Fruit fly (Drosophila melanogaster) whole organism, embryonic: ENCODE measurements around the gene CG5861.
A peak's percentile ranks its signal among the peaks of the same experiment; 100 is the strongest.

Experiments
- BEAF-32 ChIP-seq: fragments of 200-800 bp; sonication (Bioruptor generic); optimal IDR thresholded peaks from 3 replicates; lab custom pipeline; 2017; ENCODE audit warnings: missing biosample characterization, missing genetic modification characterization, mild to moderate bottlenecking, moderate library complexity, missing genetic modification reagents
- Bteb2 ChIP-seq: fragments of 200-800 bp; sonication (Bioruptor generic); optimal IDR thresholded peaks from 2 replicates; lab custom pipeline; 2016; ENCODE audit warnings: missing biosample characterization, missing genetic modification characterization
- CG10267 ChIP-seq: fragments of 200-800 bp; sonication (Bioruptor generic); optimal IDR thresholded peaks from 2 replicates; lab custom pipeline; 2018; ENCODE audit warnings: missing biosample characterization, mild to moderate bottlenecking, missing genetic modification characterization, moderate library complexity
- CG10654 ChIP-seq: fragments of 200-800 bp; sonication (Bioruptor generic); optimal IDR thresholded peaks from 2 replicates; lab custom pipeline; 2016; ENCODE audit warnings: missing biosample characterization, missing genetic modification characterization
- CG10959 ChIP-seq: fragments of 200-800 bp; sonication (Bioruptor generic); IDR thresholded peaks from 2 replicates; pipeline ENCODE4 v1.3.6; 2022; ENCODE audit warnings: missing biosample characterization, missing genetic modification characterization
- CG11247 ChIP-seq: fragments of 200-800 bp; sonication (Bioruptor generic); IDR thresholded peaks from 2 replicates; pipeline ENCODE4 v1.3.6; 2022; ENCODE audit warnings: missing biosample characterization, missing genetic modification characterization
- CG11504 ChIP-seq: fragments of 200-800 bp; sonication (Bioruptor generic); optimal IDR thresholded peaks from 3 replicates; lab custom pipeline; 2019; ENCODE audit warnings: missing biosample characterization, mild to moderate bottlenecking, missing genetic modification characterization, moderate library complexity
- CG11695 ChIP-seq: fragments of 200-800 bp; sonication (Bioruptor generic); IDR thresholded peaks from 3 replicates; pipeline ENCODE4 v1.3.6; 2022; ENCODE audit warnings: missing biosample characterization, missing genetic modification characterization
- CG12071 ChIP-seq: fragments of 200-800 bp; sonication (Bioruptor generic); optimal IDR thresholded peaks from 3 replicates; lab custom pipeline; 2018; ENCODE audit warnings: missing biosample characterization, mild to moderate bottlenecking, missing genetic modification characterization
- CG14710 ChIP-seq: fragments of 200-800 bp; sonication (Bioruptor generic); optimal IDR thresholded peaks from 3 replicates; lab custom pipeline; 2019; ENCODE audit warnings: missing biosample characterization, mild to moderate bottlenecking, missing genetic modification characterization, moderate library complexity
- CG15073 ChIP-seq: fragments of 200-800 bp; sonication (Bioruptor generic); optimal IDR thresholded peaks from 2 replicates; lab custom pipeline; 2016; ENCODE audit warnings: missing biosample characterization, missing genetic modification characterization
- CG16863 ChIP-seq: fragments of 200-800 bp; sonication (Bioruptor generic); optimal IDR thresholded peaks from 3 replicates; lab custom pipeline; 2016; ENCODE audit warnings: missing biosample characterization, missing genetic modification characterization
- CG17802 ChIP-seq: fragments of 200-800 bp; sonication (Bioruptor generic); optimal IDR thresholded peaks from 2 replicates; lab custom pipeline; 2018; ENCODE audit warnings: missing biosample characterization, mild to moderate bottlenecking, missing genetic modification characterization, moderate library complexity
- CG18476 ChIP-seq: fragments of 200-800 bp; sonication (Bioruptor generic); optimal IDR thresholded peaks from 2 replicates; lab custom pipeline; 2016; ENCODE audit warnings: missing biosample characterization, mild to moderate bottlenecking, missing genetic modification characterization
- CG2120 ChIP-seq: fragments of 200-800 bp; sonication (Bioruptor generic); optimal IDR thresholded peaks from 3 replicates; lab custom pipeline; 2016; ENCODE audit warnings: missing biosample characterization, missing genetic modification characterization
- CG2129 ChIP-seq: fragments of 200-800 bp; sonication (Bioruptor generic); IDR thresholded peaks from 2 replicates; pipeline ENCODE4 v1.3.6; 2022; ENCODE audit warnings: missing biosample characterization, missing genetic modification characterization; ENCODE audit not compliant: partially characterized antibody
- CG2199 ChIP-seq: fragments of 200-800 bp; sonication (Bioruptor generic); IDR thresholded peaks from 3 replicates; pipeline ENCODE4 v1.3.6; 2022; ENCODE audit warnings: missing biosample characterization, missing genetic modification characterization
- CG3163 ChIP-seq: fragments of 200-800 bp; sonication (Bioruptor generic); optimal IDR thresholded peaks from 3 replicates; lab custom pipeline; 2016; ENCODE audit warnings: missing biosample characterization, missing genetic modification characterization
- CG3407 ChIP-seq: fragments of 200-800 bp; sonication (Bioruptor generic); optimal IDR thresholded peaks from 2 replicates; lab custom pipeline; 2018; ENCODE audit warnings: missing biosample characterization, mild to moderate bottlenecking, missing genetic modification characterization
- CG34422 ChIP-seq: fragments of 200-800 bp; sonication (Bioruptor generic); IDR thresholded peaks from 3 replicates; pipeline ENCODE4 v1.3.6; 2022; ENCODE audit warnings: missing biosample characterization, missing genetic modification characterization
- CG6791 ChIP-seq: fragments of 200-800 bp; sonication (Bioruptor generic); IDR thresholded peaks from 3 replicates; pipeline ENCODE4 v1.3.6; 2022; ENCODE audit warnings: missing biosample characterization, missing genetic modification characterization; ENCODE audit not compliant: partially characterized antibody
- CG7556 ChIP-seq: fragments of 200-800 bp; sonication (Bioruptor generic); optimal IDR thresholded peaks from 2 replicates; lab custom pipeline; 2017; ENCODE audit warnings: missing biosample characterization, mild to moderate bottlenecking, missing genetic modification characterization
- CG8290 ChIP-seq, 3 experiments: fragments of 200-800 bp; sonication (Bioruptor generic); optimal IDR thresholded peaks; 2 replicates each; lab custom pipeline; 2016 to 2019; ENCODE audit warnings: missing biosample characterization in 3 of 3, missing genetic modification characterization in 3 of 3, mild to moderate bottlenecking in 2 of 3, moderate library complexity in 1 of 3
- CG8924 ChIP-seq: fragments of 200-800 bp; optimal IDR thresholded peaks from 3 replicates; lab custom pipeline; 2019; ENCODE audit warnings: missing biosample characterization, mild to moderate bottlenecking, missing genetic modification characterization, moderate library complexity
- CG9437 ChIP-seq: fragments of 200-800 bp; sonication (Bioruptor generic); optimal IDR thresholded peaks from 2 replicates; lab custom pipeline; 2018; ENCODE audit warnings: missing biosample characterization, mild to moderate bottlenecking, missing genetic modification characterization
- CrebB ChIP-seq: fragments of 200-800 bp; sonication (Bioruptor generic); optimal IDR thresholded peaks from 3 replicates; lab custom pipeline; 2018; ENCODE audit warnings: missing biosample characterization, mild to moderate bottlenecking, missing genetic modification characterization
- D19A ChIP-seq: fragments of 200-800 bp; optimal IDR thresholded peaks from 3 replicates; lab custom pipeline; 2019; ENCODE audit warnings: missing biosample characterization, mild to moderate bottlenecking, missing genetic modification characterization, moderate library complexity
- Eip74EF ChIP-seq, 2 experiments: fragments of 200-800 bp in 1 of 2; fragments of >200 bp in 1 of 2; sonication (Bioruptor generic) in 1 of 2; optimal IDR thresholded peaks; 2 replicates each; lab custom pipeline; 2017 to 2019; ENCODE audit warnings: missing biosample characterization in 2 of 2, missing genetic modification characterization in 2 of 2, mild to moderate bottlenecking in 1 of 2, moderate library complexity in 1 of 2
- Elba2 ChIP-seq: fragments of 200-800 bp; sonication (Bioruptor generic); optimal IDR thresholded peaks from 3 replicates; lab custom pipeline; 2016; ENCODE audit warnings: missing biosample characterization, missing genetic modification characterization
- Fer1 ChIP-seq: fragments of 200-800 bp; sonication (Bioruptor generic); optimal IDR thresholded peaks from 2 replicates; lab custom pipeline; 2017; ENCODE audit warnings: missing biosample characterization, mild to moderate bottlenecking, missing genetic modification characterization
- Fer3 ChIP-seq: fragments of 200-800 bp; sonication (Bioruptor generic); optimal IDR thresholded peaks from 2 replicates; lab custom pipeline; 2018; ENCODE audit warnings: missing biosample characterization, mild to moderate bottlenecking, missing genetic modification characterization, moderate library complexity
- Gsc ChIP-seq: fragments of 200-800 bp; sonication (Bioruptor generic); IDR thresholded peaks from 2 replicates; pipeline ENCODE4 v1.3.6; 2022; ENCODE audit warnings: missing biosample characterization, missing genetic modification characterization
- Lpt ChIP-seq: fragments of >200 bp; optimal IDR thresholded peaks from 2 replicates; lab custom pipeline; 2018; ENCODE audit warnings: missing biosample characterization, missing genetic modification characterization
- Med ChIP-seq: fragments of 200-800 bp; sonication (Bioruptor generic); peaks from one replicate; lab custom pipeline; 2016; ENCODE audit warnings: missing biosample characterization, missing genetic modification characterization, mild to moderate bottlenecking, inconsistent platforms, moderate library complexity
- Myb ChIP-seq: fragments of 200-800 bp; sonication (Bioruptor generic); optimal IDR thresholded peaks from 2 replicates; lab custom pipeline; 2016; ENCODE audit warnings: missing biosample characterization, missing genetic modification characterization
- NK7.1 ChIP-seq: fragments of 200-800 bp; sonication (Bioruptor generic); optimal IDR thresholded peaks from 3 replicates; lab custom pipeline; 2016; ENCODE audit warnings: missing biosample characterization, missing genetic modification characterization
- ara ChIP-seq: fragments of 200-800 bp; sonication (Bioruptor generic); IDR thresholded peaks from 2 replicates; pipeline ENCODE4 v1.3.6; 2022; ENCODE audit warnings: missing biosample characterization, missing genetic modification characterization
- ase ChIP-seq: fragments of 200-800 bp; sonication (Bioruptor generic); IDR thresholded peaks from 3 replicates; pipeline ENCODE4 v1.3.6; 2022; ENCODE audit warnings: missing biosample characterization, missing genetic modification characterization
- ci ChIP-seq: fragments of 200-800 bp; sonication (Bioruptor generic); IDR thresholded peaks from 3 replicates; pipeline ENCODE4 v1.3.6; 2022; ENCODE audit warnings: missing biosample characterization, missing genetic modification characterization
- crp ChIP-seq, 2 experiments: fragments of 200-800 bp; sonication (Bioruptor generic); optimal IDR thresholded peaks; 2 replicates in 1 of 2; 3 replicates in 1 of 2; lab custom pipeline; 2017; ENCODE audit warnings: missing biosample characterization in 2 of 2, missing genetic modification characterization in 2 of 2, mild to moderate bottlenecking in 1 of 2, moderate library complexity in 1 of 2
- dan ChIP-seq: fragments of 200-800 bp; sonication (Bioruptor generic); IDR thresholded peaks from 2 replicates; pipeline ENCODE4 v1.3.6; 2022; ENCODE audit warnings: missing biosample characterization, missing genetic modification characterization
- danr ChIP-seq: fragments of 200-800 bp; sonication (Bioruptor generic); IDR thresholded peaks from 2 replicates; pipeline ENCODE4 v1.3.6; 2022; ENCODE audit warnings: missing biosample characterization, missing genetic modification characterization
- ems ChIP-seq: fragments of 200-800 bp; sonication (Bioruptor generic); optimal IDR thresholded peaks from 3 replicates; lab custom pipeline; 2016; ENCODE audit warnings: missing biosample characterization, missing genetic modification characterization
- gem ChIP-seq: fragments of 200-800 bp; sonication (Bioruptor generic); optimal IDR thresholded peaks from 2 replicates; lab custom pipeline; 2019; ENCODE audit warnings: missing biosample characterization, mild to moderate bottlenecking, missing genetic modification characterization, moderate library complexity
- grau ChIP-seq: fragments of 200-800 bp; optimal IDR thresholded peaks from 3 replicates; lab custom pipeline; 2019; ENCODE audit warnings: missing biosample characterization, mild to moderate bottlenecking, missing genetic modification characterization, moderate library complexity
- hth ChIP-seq: fragments of >200 bp; optimal IDR thresholded peaks from 2 replicates; lab custom pipeline; 2017; ENCODE audit warnings: inconsistent platforms
- repo ChIP-seq: fragments of 200-800 bp; sonication (Bioruptor generic); optimal IDR thresholded peaks from 2 replicates; lab custom pipeline; 2016; ENCODE audit warnings: missing biosample characterization, missing genetic modification characterization
- sc ChIP-seq, 3 experiments: fragments of >200 bp in 2 of 3; fragments of 200-800 bp in 1 of 3; sonication (Bioruptor generic) in 1 of 3; optimal IDR thresholded peaks; 2 replicates in 2 of 3; 3 replicates in 1 of 3; lab custom pipeline; 2017; ENCODE audit warnings: mild to moderate bottlenecking in 1 of 3, missing biosample characterization in 1 of 3, missing genetic modification characterization in 1 of 3, missing genetic modification reagents in 1 of 3
- sens-2 ChIP-seq: fragments of 200-800 bp; sonication (Bioruptor generic); IDR thresholded peaks from 2 replicates; pipeline ENCODE4 v1.3.6; 2022; ENCODE audit warnings: missing biosample characterization, missing genetic modification characterization
- sisA ChIP-seq: fragments of 200-800 bp; sonication (Bioruptor generic); IDR thresholded peaks from 2 replicates; pipeline ENCODE4 v1.3.6; 2022; ENCODE audit warnings: missing biosample characterization, missing genetic modification characterization

Gene CG5861

dm6 chr2L:16302773-16303279 lies 4.3 kb downstream of the CG5861 start, which contains the start of gene GMF (continued):
- 0 out of 3 replicates have a peak, but pooled peaks have one; percentile 11 for TF ChIP-seq CG34422 (GFP tag; lab: Robert Waterston, UW)
- TF ChIP-seq Elba2: no peak
- TF ChIP-seq ara (GFP tag; lab: Robert Waterston, UW): no peak
- peak; percentile 67 for TF ChIP-seq BEAF-32 (GFP tag; lab: Kevin White, UChicago)
- TF ChIP-seq danr (GFP tag; lab: Robert Waterston, UW): no peak
- TF ChIP-seq CG9437 (GFP tag; lab: Kevin White, UChicago): no peak
- TF ChIP-seq CG10959 (GFP tag; lab: Robert Waterston, UW): no peak
- TF ChIP-seq Bteb2 (GFP tag; lab: Kevin White, UChicago): peak; percentile 6
- TF ChIP-seq Gsc (GFP tag; lab: Robert Waterston, UW): no peak
- TF ChIP-seq CG7556 (GFP tag; lab: Kevin White, UChicago): peak; percentile 30
- no peak for TF ChIP-seq CG11247 (GFP tag; lab: Robert Waterston, UW)
- TF ChIP-seq CG15073: no peak
- peak; percentile 61 for TF ChIP-seq Myb (GFP tag; lab: Kevin White, UChicago)
- TF ChIP-seq CG3407 (GFP tag; lab: Kevin White, UChicago): no peak
- TF ChIP-seq Fer3 (tag; lab: Kevin White, UChicago): peak; percentile 20
- peak in 1 of 2 experiments; percentile 0 for TF ChIP-seq Eip74EF (GFP tag; optimal IDR thresholded peaks at IDR 0.05; lab: Kevin White, UChicago)
- TF ChIP-seq dan (GFP tag; lab: Robert Waterston, UW): no peak
- no peak for TF ChIP-seq CG11504 (tag; lab: Kevin White, UChicago)
- TF ChIP-seq ci (GFP tag; lab: Robert Waterston, UW): no peak
- no peak for TF ChIP-seq CG11695 (GFP tag; lab: Robert Waterston, UW)
- no peak for TF ChIP-seq hth (lab: Kevin White, UChicago)
- peak; percentile 86 for TF ChIP-seq CG14710 (tag; lab: Kevin White, UChicago)
- peak; percentile 63 for TF ChIP-seq Med (GFP tag; lab: Kevin White, UChicago)
- peak; percentile 41 for TF ChIP-seq CG8290 (GFP tag; optimal IDR thresholded peaks at IDR 0.05; lab: Kevin White, UChicago)
- no peak for TF ChIP-seq CG8290 (tag; optimal IDR thresholded peaks at IDR 0.05; lab: Kevin White, UChicago)
- peak; percentile 43 for TF ChIP-seq grau
- no peak for TF ChIP-seq ase (GFP tag; lab: Robert Waterston, UW)
- TF ChIP-seq Fer1: peak; percentile 2
- TF ChIP-seq CG2199 (GFP tag; lab: Robert Waterston, UW): no peak
- peak; percentile 1 for TF ChIP-seq CG16863
- no peak for TF ChIP-seq sens-2
- no peak for TF ChIP-seq NK7.1 (GFP tag; lab: Kevin White, UChicago)
- no peak for TF ChIP-seq D19A (tag; lab: Kevin White, UChicago)
- peak; percentile 74 for TF ChIP-seq gem
- TF ChIP-seq CrebB (tag; lab: Kevin White, UChicago): no peak
- TF ChIP-seq repo (GFP tag; lab: Kevin White, UChicago): no peak
- TF ChIP-seq CG12071: no peak
- no peak for TF ChIP-seq CG17802 (tag; lab: Kevin White, UChicago)
- TF ChIP-seq ems (GFP tag; lab: Kevin White, UChicago): no peak
- TF ChIP-seq sisA (GFP tag; lab: Robert Waterston, UW): no peak
- no peak for TF ChIP-seq CG6791 (GFP tag; lab: Robert Waterston, UW)
- TF ChIP-seq CG2120 (GFP tag; lab: Kevin White, UChicago): peak; percentile 41
- TF ChIP-seq CG10654 (GFP tag; lab: Kevin White, UChicago): no peak
- TF ChIP-seq CG8924 (tag; lab: Kevin White, UChicago): peak; percentile 62
- no peak for TF ChIP-seq Lpt (GFP tag; lab: Kevin White, UChicago)
- peak; percentile 97 for TF ChIP-seq CG10267 (tag; lab: Kevin White, UChicago)
- TF ChIP-seq CG18476: peak; percentile 29
- no peak for TF ChIP-seq CG3163 (GFP tag; lab: Kevin White, UChicago)
- no peak for TF ChIP-seq sc (optimal IDR thresholded peaks at IDR 0.05; lab: Kevin White, UChicago)
- TF ChIP-seq sc (GFP tag; optimal IDR thresholded peaks at IDR 0.05; lab: Kevin White, UChicago): no peak
- peak in 1 of 2 experiments; percentile 21 for TF ChIP-seq crp (GFP tag; optimal IDR thresholded peaks at IDR 0.05; lab: Kevin White, UChicago)
- no peak for TF ChIP-seq CG2129 (GFP tag; lab: Robert Waterston, UW)
